Fruit fly (Drosophila melanogaster): ENCODE data around the gene CG4281.

The CG4281 gene

DNA sequence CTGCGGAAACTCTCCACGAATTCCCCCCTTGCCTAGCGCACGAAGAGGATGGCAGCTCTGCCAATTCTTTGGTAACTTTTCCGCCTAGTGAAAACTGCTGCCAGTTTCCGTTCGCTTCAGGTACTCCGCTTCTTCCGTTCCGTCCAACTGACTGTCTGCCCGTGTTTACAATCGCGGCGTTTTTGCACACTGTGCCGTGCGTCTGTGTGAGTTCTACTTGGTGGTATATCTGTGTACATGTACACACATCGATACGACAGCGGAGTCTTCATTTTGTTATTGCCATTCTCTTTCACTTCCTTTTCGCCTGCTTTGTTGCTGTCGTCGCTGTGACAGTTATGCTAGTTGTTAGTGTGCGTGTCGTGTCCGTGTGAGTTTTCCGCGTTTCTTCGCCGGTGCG lies 52.1 kb downstream of the CG4281 start (continued):
- peak; percentile 13 for TF ChIP-seq CG1233 (GFP tag; optimal IDR thresholded peaks at IDR 0.05)
- no peak for TF ChIP-seq ash1 (GFP tag; optimal IDR thresholded peaks at IDR 0.05)
- TF ChIP-seq CG9932 (GFP tag; IDR thresholded peaks at IDR 0.05): no peak
- TF ChIP-seq Mes4 (GFP tag; optimal IDR thresholded peaks at IDR 0.05): no peak
- peak; percentile 46 for TF ChIP-seq gro (GFP tag; optimal IDR thresholded peaks at IDR 0.05)
- TF ChIP-seq CG14050 (GFP tag; IDR thresholded peaks at IDR 0.05): no peak
- no peak for TF ChIP-seq Dref (GFP tag; IDR thresholded peaks at IDR 0.05)
- TF ChIP-seq CG6175 (GFP tag; IDR thresholded peaks at IDR 0.05): no peak
- no peak for TF ChIP-seq CG30431 (GFP tag; optimal IDR thresholded peaks at IDR 0.05)
- peak; percentile 43 for TF ChIP-seq HmgZ (tag; optimal IDR thresholded peaks at IDR 0.05)
- no peak for TF ChIP-seq CG17912 (GFP tag; optimal IDR thresholded peaks at IDR 0.05)
- TF ChIP-seq CG18764 (GFP tag; optimal IDR thresholded peaks at IDR 0.05): no peak
- 0 out of 2 replicates have a peak, but pooled peaks have one; percentile 1 for TF ChIP-seq Rx (GFP tag; IDR thresholded peaks at IDR 0.05)
- no peak for TF ChIP-seq Mrtf (GFP tag; IDR thresholded peaks at IDR 0.05)
- TF ChIP-seq lab (GFP tag; optimal IDR thresholded peaks at IDR 0.05): no peak
- no peak for TF ChIP-seq Atf3 (GFP tag; optimal IDR thresholded peaks at IDR 0.05)
- TF ChIP-seq tap (tag; optimal IDR thresholded peaks at IDR 0.05): no peak
- TF ChIP-seq ham (GFP tag; IDR thresholded peaks at IDR 0.05): no peak
- 0 out of 2 replicates have a peak, but pooled peaks have one; percentile 29 for TF ChIP-seq ara (GFP tag; IDR thresholded peaks at IDR 0.05)
- no peak for TF ChIP-seq tx (GFP tag; optimal IDR thresholded peaks at IDR 0.05)
- peak; percentile 6 for TF ChIP-seq Dek (tag; optimal IDR thresholded peaks at IDR 0.05)
- TF ChIP-seq B-H1 (GFP tag; IDR thresholded peaks at IDR 0.05): no peak
- no peak for TF ChIP-seq CG2712 (tag; optimal IDR thresholded peaks at IDR 0.05)
- TF ChIP-seq Jarid2 (GFP tag; optimal IDR thresholded peaks at IDR 0.05): no peak
- peak; percentile 38 for TF ChIP-seq CG9727 (GFP tag; optimal IDR thresholded peaks at IDR 0.05)
- no peak for TF ChIP-seq sisA (GFP tag; IDR thresholded peaks at IDR 0.05)
- TF ChIP-seq CG11456 (GFP tag; IDR thresholded peaks at IDR 0.05): 0 out of 3 replicates have a peak, but pooled peaks have one; percentile 33
- TF ChIP-seq CG13424 (tag; optimal IDR thresholded peaks at IDR 0.05): no peak
- TF ChIP-seq cwo (GFP tag; optimal IDR thresholded peaks at IDR 0.05): no peak
- TF ChIP-seq CG15011 (GFP tag; optimal IDR thresholded peaks at IDR 0.05): no peak
- TF ChIP-seq CG32532 (GFP tag; IDR thresholded peaks at IDR 0.05): no peak
- TF ChIP-seq az2 (GFP tag; optimal IDR thresholded peaks at IDR 0.05): no peak
- no peak for TF ChIP-seq CG15514 (GFP tag; optimal IDR thresholded peaks at IDR 0.05)
- no peak for TF ChIP-seq Kr (GFP tag; optimal IDR thresholded peaks at IDR 0.05)
- TF ChIP-seq CG18262 (tag; optimal IDR thresholded peaks at IDR 0.05): no peak
- TF ChIP-seq CG7271 (tag; optimal IDR thresholded peaks at IDR 0.05): no peak
- TF ChIP-seq CG13624 (GFP tag; optimal IDR thresholded peaks at IDR 0.05): no peak
- TF ChIP-seq CG10147 (GFP tag; optimal IDR thresholded peaks at IDR 0.05): no peak
- no peak for TF ChIP-seq ranshi (GFP tag; IDR thresholded peaks at IDR 0.05)
- TF ChIP-seq CrebB (tag; optimal IDR thresholded peaks at IDR 0.05): no peak
- TF ChIP-seq CG33213 (GFP tag; optimal IDR thresholded peaks at IDR 0.05): no peak
- no peak for TF ChIP-seq prd (optimal IDR thresholded peaks at IDR 0.05)
- no peak for TF ChIP-seq prd (GFP tag; IDR thresholded peaks at IDR 0.05)
- peak; percentile 61 for TF ChIP-seq CG10267 (tag; optimal IDR thresholded peaks at IDR 0.05)
- no peak for TF ChIP-seq CG15073 (GFP tag; optimal IDR thresholded peaks at IDR 0.05)
- peak; percentile 17 for TF ChIP-seq ERR (GFP tag; optimal IDR thresholded peaks at IDR 0.05)
- no peak for TF ChIP-seq Optix (GFP tag; IDR thresholded peaks at IDR 0.05)
- peak; percentile 27 for TF ChIP-seq CG1792 (GFP tag; optimal IDR thresholded peaks at IDR 0.05)
- no peak for TF ChIP-seq CG15696 (tag; optimal IDR thresholded peaks at IDR 0.05)
